Worm (Caenorhabditis elegans): ENCODE results near the gene R08A2.1.
"Not testable (repeated sequence)": the region's sequence is repeated elsewhere in the genome, so short reads cannot be mapped to it uniquely, and the experiment has no call there.

R08A2.1 gene

ce11 chrV:14719491-14719890 lies at the start of gene R08A2.1:
R08A2.1 (minus strand) TSS chrV:14719591.
- TF ChIP-seq cog-1 (tag; optimal IDR thresholded peaks at IDR 0.05), result no peak
- no peak for TF ChIP-seq T22C8.4 (GFP tag; IDR thresholded peaks at IDR 0.05)
- TF ChIP-seq ztf-29 (GFP tag; IDR thresholded peaks at IDR 0.05), result no peak
- no peak for TF ChIP-seq tab-1 (GFP tag; IDR thresholded peaks at IDR 0.05)
- no peak for TF ChIP-seq klf-2 (GFP tag; conservative IDR thresholded peaks at IDR 0.05)
- no peak for TF ChIP-seq ref-1 (GFP tag; conservative IDR thresholded peaks at IDR 0.05)
- TF ChIP-seq med-1 (GFP tag; optimal IDR thresholded peaks at IDR 0.05; ENCODE audit: insufficient read depth), result no peak
- no peak for TF ChIP-seq flt-1 (GFP tag; IDR thresholded peaks at IDR 0.05)
- TF ChIP-seq ztf-23 (GFP tag; IDR thresholded peaks at IDR 0.05), result no peak

DNA sequence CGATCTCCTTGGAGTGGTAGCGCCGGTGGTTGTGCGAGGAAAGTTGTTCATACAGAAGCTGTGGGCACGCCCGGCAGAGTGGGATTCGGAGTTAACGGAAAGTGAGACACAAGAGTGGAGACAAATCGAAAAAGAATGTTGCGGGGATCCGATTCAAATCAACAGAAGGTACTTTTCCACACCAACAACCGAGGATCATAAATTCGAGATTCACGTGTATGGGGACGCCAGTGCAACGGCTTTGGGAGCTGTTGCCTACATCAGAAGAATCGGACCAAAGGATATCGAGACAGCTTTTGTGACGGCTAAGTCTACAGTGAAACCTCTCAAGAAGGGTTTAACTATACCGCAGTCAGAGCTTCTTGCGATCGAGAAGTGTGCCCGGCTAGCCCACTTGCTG lies 44.2 kb upstream of the R08A2.1 start:
- no peak for TF ChIP-seq T22C8.4 (GFP tag; IDR thresholded peaks at IDR 0.05)
- TF ChIP-seq ref-1 (GFP tag; conservative IDR thresholded peaks at IDR 0.05), result no peak
- TF ChIP-seq ztf-23 (GFP tag; IDR thresholded peaks at IDR 0.05), result no peak
- TF ChIP-seq cog-1 (tag; optimal IDR thresholded peaks at IDR 0.05), result no peak
- no peak for TF ChIP-seq tab-1 (GFP tag; IDR thresholded peaks at IDR 0.05)
- no peak for TF ChIP-seq med-1 (GFP tag; optimal IDR thresholded peaks at IDR 0.05; ENCODE audit: insufficient read depth)
- TF ChIP-seq klf-2 (GFP tag; conservative IDR thresholded peaks at IDR 0.05), result no peak
- TF ChIP-seq ztf-29 (GFP tag; IDR thresholded peaks at IDR 0.05), result no peak
- no peak for TF ChIP-seq flt-1 (GFP tag; IDR thresholded peaks at IDR 0.05)

ce11 chrV:14762563-14762962 lies 43.2 kb upstream of the R08A2.1 start:
- TF ChIP-seq cog-1 (tag; optimal IDR thresholded peaks at IDR 0.05) (no peak), flt-1 (GFP tag; IDR thresholded peaks at IDR 0.05) (no peak), ref-1 (GFP tag; conservative IDR thresholded peaks at IDR 0.05) (no peak), tab-1 (GFP tag; IDR thresholded peaks at IDR 0.05) (no peak), ztf-23 (GFP tag; IDR thresholded peaks at IDR 0.05) (no peak), T22C8.4 (GFP tag; IDR thresholded peaks at IDR 0.05) (no peak), med-1 (GFP tag; optimal IDR thresholded peaks at IDR 0.05; ENCODE audit: insufficient read depth) (no peak), klf-2 (GFP tag; conservative IDR thresholded peaks at IDR 0.05) (no peak)

- TF ChIP-seq cog-1 (tag; optimal IDR thresholded peaks at IDR 0.05); tab-1 (GFP tag; IDR thresholded peaks at IDR 0.05); T22C8.4 (GFP tag; IDR thresholded peaks at IDR 0.05): not testable (repeated sequence)
Observed at ce11 chrV:14750357-14750756, 31.0 kb upstream of the R08A2.1 start, which contains the start of gene nspa-10. nspa-10 (minus strand) TSS chrV:14750457.

ce11 chrV:14748608-14749137 lies 29.3 kb upstream of the R08A2.1 start, which contains the start of the genes lipl-8 and Y50E8A.22:
lipl-8 (minus strand) TSS chrV:14748708.
Y50E8A.22 (minus strand) TSS chrV:14749087.
- TF ChIP-seq ztf-29 (GFP tag; IDR thresholded peaks at IDR 0.05) (no peak), klf-2 (GFP tag; conservative IDR thresholded peaks at IDR 0.05) (no peak), med-1 (GFP tag; optimal IDR thresholded peaks at IDR 0.05; ENCODE audit: insufficient read depth) (no peak), cog-1 (tag; optimal IDR thresholded peaks at IDR 0.05) (no peak), T22C8.4 (GFP tag; IDR thresholded peaks at IDR 0.05) (no peak), ztf-23 (GFP tag; IDR thresholded peaks at IDR 0.05) (no peak), ref-1 (GFP tag; conservative IDR thresholded peaks at IDR 0.05) (no peak), flt-1 (GFP tag; IDR thresholded peaks at IDR 0.05) (no peak), tab-1 (GFP tag; IDR thresholded peaks at IDR 0.05) (no peak)

- no peak for TF ChIP-seq ref-1 (GFP tag; conservative IDR thresholded peaks at IDR 0.05)
- no peak for TF ChIP-seq cog-1 (tag; optimal IDR thresholded peaks at IDR 0.05)
- no peak for TF ChIP-seq T22C8.4 (GFP tag; IDR thresholded peaks at IDR 0.05)
- no peak for TF ChIP-seq tab-1 (GFP tag; IDR thresholded peaks at IDR 0.05)
- no peak for TF ChIP-seq ztf-29 (GFP tag; IDR thresholded peaks at IDR 0.05)
- TF ChIP-seq ztf-23 (GFP tag; IDR thresholded peaks at IDR 0.05), result no peak
- TF ChIP-seq med-1 (GFP tag; optimal IDR thresholded peaks at IDR 0.05; ENCODE audit: insufficient read depth), result no peak
Observed at ce11 chrV:14746975-14747374, 27.6 kb upstream of the R08A2.1 start.

DNA sequence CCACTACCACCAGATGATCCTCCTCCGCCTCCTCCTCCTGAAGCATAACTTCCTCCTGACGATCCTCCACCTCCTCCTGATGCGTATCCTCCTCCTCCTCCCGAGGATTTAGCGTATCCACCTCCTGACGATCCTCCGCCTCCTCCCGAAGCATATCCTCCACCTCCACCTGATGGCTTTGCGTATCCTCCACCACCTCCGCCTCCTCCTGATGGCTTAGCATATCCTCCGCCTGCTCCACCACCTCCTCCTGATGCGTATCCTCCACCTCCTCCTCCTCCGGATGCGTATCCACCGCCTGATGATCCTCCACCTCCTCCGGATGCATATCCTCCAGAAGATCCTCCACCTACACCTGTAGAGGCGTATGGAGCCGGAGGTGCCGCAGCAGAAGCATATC lies 25.4 kb upstream of the R08A2.1 start:
- no peak for TF ChIP-seq cog-1 (tag; optimal IDR thresholded peaks at IDR 0.05)
- no peak for TF ChIP-seq T22C8.4 (GFP tag; IDR thresholded peaks at IDR 0.05)
- no peak for TF ChIP-seq ref-1 (GFP tag; conservative IDR thresholded peaks at IDR 0.05)
- TF ChIP-seq tab-1 (GFP tag; IDR thresholded peaks at IDR 0.05), result peak; percentile 67; the same call in 1 of the 2 replicates
- TF ChIP-seq flt-1 (GFP tag; IDR thresholded peaks at IDR 0.05), result no peak
- no peak for TF ChIP-seq ztf-23 (GFP tag; IDR thresholded peaks at IDR 0.05)
- TF ChIP-seq med-1 (GFP tag; optimal IDR thresholded peaks at IDR 0.05; ENCODE audit: insufficient read depth), result no peak
- TF ChIP-seq ztf-29 (GFP tag; IDR thresholded peaks at IDR 0.05), result no peak
- TF ChIP-seq klf-2 (GFP tag; conservative IDR thresholded peaks at IDR 0.05), result 0 out of 2 replicates have a peak, but pooled peaks have one; percentile 11

DNA sequence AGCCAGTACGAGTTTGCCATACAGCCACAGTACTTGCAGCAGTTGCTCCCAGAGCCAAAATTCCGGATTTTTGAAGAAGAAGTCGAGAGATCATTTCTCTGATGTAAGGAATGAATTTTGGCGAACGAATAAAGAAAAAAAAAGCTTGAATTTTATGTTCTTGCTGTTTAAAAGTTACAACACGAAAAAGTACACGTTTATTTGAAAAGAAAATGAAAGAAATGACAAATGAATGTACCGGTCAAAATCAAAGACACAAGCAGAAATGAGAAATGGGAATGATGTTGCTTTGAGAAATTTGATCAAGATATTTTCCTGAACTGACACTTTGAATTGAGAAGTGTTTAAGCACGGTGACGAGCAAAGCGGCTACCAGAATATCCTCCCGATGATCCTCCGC lies 21.8 kb upstream of the R08A2.1 start, which contains the start of gene Y50E8A.6:
Gene Y50E8A.6, minus strand, starts transcription at position 101 of the 400 bp plus-strand sequence.
- no peak for TF ChIP-seq cog-1 (tag; optimal IDR thresholded peaks at IDR 0.05)
- no peak for TF ChIP-seq tab-1 (GFP tag; IDR thresholded peaks at IDR 0.05)

DNA sequence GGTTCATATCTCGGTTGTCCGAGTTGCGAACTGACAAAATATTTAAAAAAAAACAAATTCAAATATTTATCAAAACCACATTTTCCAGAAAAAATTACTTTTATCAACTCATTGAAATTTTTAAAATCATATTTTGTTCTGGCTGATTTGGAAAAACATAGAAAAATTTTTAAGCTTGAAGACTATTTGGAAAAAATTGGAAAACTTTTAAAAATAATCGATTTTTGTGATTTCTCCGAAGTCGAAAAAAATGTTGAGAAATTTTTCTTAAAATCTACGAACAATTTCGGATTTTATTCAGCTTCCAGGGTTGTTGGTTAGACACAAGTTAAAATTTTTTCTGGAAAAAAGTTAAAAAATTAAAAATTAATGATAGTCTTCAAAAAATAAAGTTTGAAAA lies 17.5 kb upstream of the R08A2.1 start, which contains the start of gene Y50E8A.5:
Gene Y50E8A.5, minus strand, starts transcription at position 101 of the 400 bp plus-strand sequence.
- TF ChIP-seq T22C8.4 (GFP tag; IDR thresholded peaks at IDR 0.05) (no peak), ztf-29 (GFP tag; IDR thresholded peaks at IDR 0.05) (no peak), tab-1 (GFP tag; IDR thresholded peaks at IDR 0.05) (no peak), ztf-23 (GFP tag; IDR thresholded peaks at IDR 0.05) (no peak), cog-1 (tag; optimal IDR thresholded peaks at IDR 0.05) (no peak), klf-2 (GFP tag; conservative IDR thresholded peaks at IDR 0.05) (no peak), med-1 (GFP tag; optimal IDR thresholded peaks at IDR 0.05; ENCODE audit: insufficient read depth) (no peak), ref-1 (GFP tag; conservative IDR thresholded peaks at IDR 0.05) (no peak), flt-1 (GFP tag; IDR thresholded peaks at IDR 0.05) (no peak)

ce11 chrV:14734187-14734765 lies 14.9 kb upstream of the R08A2.1 start, which contains the start of gene unc-61:
unc-61 (minus strand) TSS chrV:14734237.
- TF ChIP-seq T22C8.4 (GFP tag; IDR thresholded peaks at IDR 0.05) (no peak), ztf-23 (GFP tag; IDR thresholded peaks at IDR 0.05) (no peak), ztf-29 (GFP tag; IDR thresholded peaks at IDR 0.05) (no peak), med-1 (GFP tag; optimal IDR thresholded peaks at IDR 0.05; ENCODE audit: insufficient read depth) (no peak), cog-1 (tag; optimal IDR thresholded peaks at IDR 0.05) (no peak), tab-1 (GFP tag; IDR thresholded peaks at IDR 0.05) (no peak), ref-1 (GFP tag; conservative IDR thresholded peaks at IDR 0.05) (no peak), flt-1 (GFP tag; IDR thresholded peaks at IDR 0.05) (no peak), klf-2 (GFP tag; conservative IDR thresholded peaks at IDR 0.05) (no peak)

All from whole organism, midembryonic.